Fruit fly (Drosophila melanogaster): ENCODE measurements around the gene CG5280.

DNA sequence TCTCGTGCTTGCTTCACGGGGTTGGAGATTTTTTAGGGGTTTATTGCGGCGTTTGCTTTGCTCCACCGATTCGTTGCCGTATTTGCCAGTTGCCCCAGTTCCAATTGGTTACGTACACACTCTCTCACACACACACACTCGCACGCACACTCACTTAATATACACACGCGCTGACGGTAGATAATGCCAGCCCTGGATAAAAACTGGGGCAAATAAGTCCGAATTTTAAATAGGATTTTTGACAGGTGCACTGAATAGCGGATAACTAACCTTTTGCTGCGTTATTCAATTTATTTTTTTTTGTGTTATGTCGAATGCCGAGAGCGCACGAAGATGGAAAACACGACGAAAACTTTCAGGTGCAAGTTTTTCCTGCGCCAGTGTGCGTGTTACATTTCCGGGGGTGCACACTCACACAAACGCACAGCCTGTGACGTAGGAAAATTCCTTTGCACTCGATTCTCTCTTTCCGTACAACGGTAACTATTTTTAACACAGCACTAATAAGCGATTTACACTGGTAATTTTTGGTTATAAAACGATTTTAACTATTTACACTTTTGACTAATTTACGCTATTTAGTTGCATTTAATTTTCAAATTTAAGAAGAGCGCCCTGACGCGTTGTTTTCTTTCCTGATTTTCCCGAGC lies 37.4 kb downstream of the CG5280 start:
- no peak for TF ChIP-seq Hey (tag; optimal IDR thresholded peaks at IDR 0.05)
- TF ChIP-seq Sox102F (GFP tag; optimal IDR thresholded peaks at IDR 0.05), result no peak
- TF ChIP-seq CG11456 (GFP tag; IDR thresholded peaks at IDR 0.05), result no peak
- TF ChIP-seq CG11247 (GFP tag; IDR thresholded peaks at IDR 0.05), result no peak
- no peak for TF ChIP-seq CG14965 (GFP tag; optimal IDR thresholded peaks at IDR 0.05; ENCODE audit: borderline replicate concordance)
- TF ChIP-seq Elba2 (GFP tag; optimal IDR thresholded peaks at IDR 0.05), result peak; percentile 3
- TF ChIP-seq Xrp1 (GFP tag; IDR thresholded peaks at IDR 0.05), result no peak
- no peak for TF ChIP-seq CG15479 (GFP tag; optimal IDR thresholded peaks at IDR 0.05)
- TF ChIP-seq cad (GFP tag; optimal IDR thresholded peaks at IDR 0.05), result no peak
- TF ChIP-seq seq (GFP tag; IDR thresholded peaks at IDR 0.05), result no peak
